Worm (Caenorhabditis elegans) whole organism, L2 larva: ENCODE measurements around the gene clc-28.

Source experiments
- C34F6.9 ChIP-seq: fragments of 150-350 bp; optimal IDR thresholded peaks from 2 replicates; lab custom pipeline; 2014; ENCODE audit warnings: missing biosample characterization, missing genetic modification characterization
- F13H6.1 ChIP-seq: sonication (generic microtip); optimal IDR thresholded peaks from 2 replicates; lab custom pipeline; 2016; ENCODE audit warnings: missing genetic modification characterization, missing compliant biosample characterization
- alr-1 ChIP-seq: fragments of 150-350 bp; optimal IDR thresholded peaks from 2 replicates; lab custom pipeline; 2014; ENCODE audit warnings: missing biosample characterization, missing genetic modification characterization
- aly-2 ChIP-seq: fragments of 150-350 bp; optimal IDR thresholded peaks from 2 replicates; lab custom pipeline; 2014; ENCODE audit warnings: missing biosample characterization, missing genetic modification characterization
- blmp-1 ChIP-seq: sonication (generic microtip); optimal IDR thresholded peaks from 2 replicates; lab custom pipeline; 2017; ENCODE audit warnings: missing genetic modification characterization, mild to moderate bottlenecking, missing compliant biosample characterization, antibody characterized with exemption, moderate library complexity; ENCODE audit not compliant: insufficient read depth
- ceh-16 ChIP-seq: fragments of 150-350 bp; optimal IDR thresholded peaks from 2 replicates; lab custom pipeline; 2014; ENCODE audit warnings: missing biosample characterization, missing genetic modification characterization
- ceh-82 ChIP-seq: fragments of 150-350 bp; optimal IDR thresholded peaks from 2 replicates; lab custom pipeline; 2014; ENCODE audit warnings: missing biosample characterization, missing genetic modification characterization
- crh-2 ChIP-seq: sonication (generic microtip); optimal IDR thresholded peaks from 2 replicates; lab custom pipeline; 2017; ENCODE audit warnings: missing biosample characterization, missing genetic modification characterization
- dmd-4 ChIP-seq: sonication (generic microtip); optimal IDR thresholded peaks from 2 replicates; lab custom pipeline; 2017; ENCODE audit warnings: missing biosample characterization, missing genetic modification characterization
- egl-27 ChIP-seq: sonication (generic microtip); optimal IDR thresholded peaks from 3 replicates; lab custom pipeline; 2017; ENCODE audit warnings: missing biosample characterization, missing genetic modification reagents, missing genetic modification characterization
- elt-1 ChIP-seq: fragments of 150-350 bp; optimal IDR thresholded peaks from 2 replicates; lab custom pipeline; 2014; ENCODE audit warnings: missing biosample characterization, missing genetic modification characterization
- fos-1 ChIP-seq: fragments of 150-350 bp; optimal IDR thresholded peaks from 2 replicates; lab custom pipeline; 2014; ENCODE audit warnings: missing biosample characterization, missing genetic modification characterization
- gmeb-1 ChIP-seq: fragments of 150-350 bp; optimal IDR thresholded peaks from 2 replicates; lab custom pipeline; 2014; ENCODE audit warnings: missing biosample characterization, missing genetic modification characterization
- lin-11 ChIP-seq: fragments of 150-350 bp; sonication (generic microtip); optimal IDR thresholded peaks from 2 replicates; lab custom pipeline; 2014; ENCODE audit warnings: missing biosample characterization, missing genetic modification characterization, inconsistent platforms, mixed read lengths
- lin-13 ChIP-seq: fragments of 150-350 bp; optimal IDR thresholded peaks from 2 replicates; lab custom pipeline; 2014; ENCODE audit warnings: missing biosample characterization, missing genetic modification reagents, missing genetic modification characterization
- lin-39 ChIP-seq: fragments of 150-350 bp; optimal IDR thresholded peaks from 2 replicates; lab custom pipeline; 2014; ENCODE audit warnings: missing biosample characterization, missing genetic modification reagents, missing genetic modification characterization
- lsy-2 ChIP-seq, 2 experiments: fragments of 150-350 bp in 1 of 2; sonication (generic microtip) in 1 of 2; optimal IDR thresholded peaks; 2 replicates each; lab custom pipeline; 2014 to 2017; ENCODE audit warnings: missing biosample characterization in 2 of 2, missing genetic modification characterization in 2 of 2
- mab-5 ChIP-seq: fragments of 150-350 bp; optimal IDR thresholded peaks from 2 replicates; lab custom pipeline; 2014; ENCODE audit warnings: missing biosample characterization, missing genetic modification characterization
- mbf-1 ChIP-seq: sonication (generic microtip); optimal IDR thresholded peaks from 2 replicates; lab custom pipeline; 2017; ENCODE audit warnings: missing biosample characterization, missing genetic modification characterization
- mdl-1 ChIP-seq, 2 experiments: fragments of 150-350 bp in 1 of 2; sonication (generic microtip) in 1 of 2; optimal IDR thresholded peaks; 2 replicates each; lab custom pipeline; 2017; ENCODE audit warnings: missing biosample characterization in 2 of 2, missing genetic modification characterization in 2 of 2
- nhr-10 ChIP-seq: sonication (generic microtip); optimal IDR thresholded peaks from 2 replicates; lab custom pipeline; 2017; ENCODE audit warnings: missing biosample characterization, missing genetic modification characterization
- nhr-129 ChIP-seq: fragments of 150-350 bp; optimal IDR thresholded peaks from 2 replicates; lab custom pipeline; 2014; ENCODE audit warnings: missing biosample characterization, missing genetic modification characterization
- nhr-21 ChIP-seq: fragments of 150-350 bp; optimal IDR thresholded peaks from 2 replicates; lab custom pipeline; 2014; ENCODE audit warnings: missing biosample characterization, missing genetic modification characterization
- nhr-23 ChIP-seq: fragments of 150-350 bp; optimal IDR thresholded peaks from 2 replicates; lab custom pipeline; 2014; ENCODE audit warnings: missing biosample characterization, missing genetic modification reagents, missing genetic modification characterization
- nhr-237 ChIP-seq: fragments of 150-350 bp; optimal IDR thresholded peaks from 2 replicates; lab custom pipeline; 2014; ENCODE audit warnings: missing biosample characterization, missing genetic modification characterization
- nhr-25 ChIP-seq: fragments of 150-350 bp; sonication (generic microtip); optimal IDR thresholded peaks from 3 replicates; lab custom pipeline; 2014; ENCODE audit warnings: missing biosample characterization, missing genetic modification characterization
- nhr-6 ChIP-seq: fragments of 150-350 bp; optimal IDR thresholded peaks from 2 replicates; lab custom pipeline; 2014; ENCODE audit warnings: missing biosample characterization, missing genetic modification characterization
- peb-1 ChIP-seq: fragments of 150-350 bp; optimal IDR thresholded peaks from 2 replicates; lab custom pipeline; 2014; ENCODE audit warnings: missing biosample characterization, missing genetic modification characterization
- sem-4 ChIP-seq: fragments of 150-350 bp; optimal IDR thresholded peaks from 2 replicates; lab custom pipeline; 2014; ENCODE audit warnings: missing biosample characterization, missing genetic modification reagents, missing genetic modification characterization
- skn-1 ChIP-seq: sonication (generic microtip); optimal IDR thresholded peaks from 2 replicates; lab custom pipeline; 2017; ENCODE audit warnings: missing biosample characterization, missing genetic modification characterization
- sma-3 ChIP-seq: sonication (generic microtip); optimal IDR thresholded peaks from 2 replicates; lab custom pipeline; 2016; ENCODE audit warnings: missing genetic modification reagents, missing genetic modification characterization, missing compliant biosample characterization
- sma-9 ChIP-seq, 2 experiments: fragments of 150-350 bp in 1 of 2; sonication (generic microtip) in 1 of 2; optimal IDR thresholded peaks; 2 replicates each; lab custom pipeline; 2014 to 2016; ENCODE audit warnings: missing genetic modification characterization in 2 of 2, mild to moderate bottlenecking in 1 of 2, missing biosample characterization in 1 of 2, missing compliant biosample characterization in 1 of 2, missing genetic modification reagents in 1 of 2, moderate library complexity in 1 of 2
- snpc-4 ChIP-seq: fragments of 150-350 bp; optimal IDR thresholded peaks from 2 replicates; lab custom pipeline; 2014; ENCODE audit warnings: missing biosample characterization, missing genetic modification characterization
- unc-55 ChIP-seq: fragments of 150-350 bp; sonication (generic microtip); optimal IDR thresholded peaks from 3 replicates; lab custom pipeline; 2014; ENCODE audit warnings: missing biosample characterization, missing genetic modification reagents, missing genetic modification characterization
- unc-62 ChIP-seq: fragments of 150-350 bp; optimal IDR thresholded peaks from 2 replicates; lab custom pipeline; 2014; ENCODE audit warnings: missing biosample characterization, missing genetic modification reagents, missing genetic modification characterization
- zag-1 ChIP-seq: fragments of 150-350 bp; optimal IDR thresholded peaks from 2 replicates; lab custom pipeline; 2014; ENCODE audit warnings: missing biosample characterization, missing genetic modification characterization
- ztf-1 ChIP-seq: fragments of 200-800 bp; sonication (Bioruptor generic); conservative IDR thresholded peaks from 2 replicates; pipeline ENCODE4 v1.3.6; 2022; ENCODE audit warnings: missing genetic modification characterization, missing compliant biosample characterization
- ztf-4 ChIP-seq: fragments of 150-350 bp; optimal IDR thresholded peaks from 2 replicates; lab custom pipeline; 2014; ENCODE audit warnings: missing biosample characterization, missing genetic modification characterization

Gene clc-28

DNA sequence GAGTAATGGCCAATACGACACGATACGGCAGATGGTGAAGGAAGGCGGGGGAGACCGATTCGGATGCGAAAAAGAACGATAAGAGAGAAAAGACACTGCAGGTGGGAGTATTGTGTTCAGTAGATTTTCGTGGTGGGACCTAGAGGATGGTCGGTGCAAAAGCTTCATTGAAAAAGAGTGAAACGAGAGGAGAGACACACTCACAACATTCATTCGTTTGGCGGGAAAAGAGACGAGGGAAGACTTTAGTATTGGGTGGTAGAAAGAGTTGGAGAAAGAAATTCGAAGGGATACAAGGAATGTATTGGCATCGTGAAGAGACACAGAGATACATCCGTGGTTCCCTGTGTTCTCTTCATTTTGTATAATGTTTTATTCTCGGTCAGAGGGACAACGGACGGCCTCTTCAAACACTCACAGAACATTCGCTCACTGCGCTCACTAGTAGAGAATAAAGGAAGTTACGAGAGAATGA is 17.2 kb upstream of the clc-28 start:
- TF ChIP-seq lin-11 (peak; percentile 28), mbf-1 (tag; lab: Kevin White, UChicago) (no peak), fos-1 (tag; lab: Kevin White, UChicago) (peak; percentile 62), sma-9 (GFP tag; optimal IDR thresholded peaks at IDR 0.05; lab: Kevin White, UChicago) (peak; percentile 75), sma-9 (tag; optimal IDR thresholded peaks at IDR 0.05; lab: Kevin White, UChicago) (no peak), nhr-10 (tag; lab: Kevin White, UChicago) (no peak), crh-2 (tag; lab: Kevin White, UChicago) (peak; percentile 91), ceh-16 (tag; lab: Kevin White, UChicago) (no peak), nhr-25 (peak; percentile 67), F13H6.1 (tag; lab: Kevin White, UChicago) (peak; percentile 85), mab-5 (tag; lab: Kevin White, UChicago) (peak; percentile 44), aly-2 (tag; lab: Kevin White, UChicago) (no peak), snpc-4 (tag; lab: Kevin White, UChicago) (peak; percentile 70), lin-13 (peak; percentile 71), nhr-237 (tag; lab: Kevin White, UChicago) (no peak), lin-39 (tag; lab: Kevin White, UChicago) (no peak), peb-1 (tag; lab: Kevin White, UChicago) (no peak), ceh-82 (tag; lab: Kevin White, UChicago) (no peak), alr-1 (tag; lab: Kevin White, UChicago) (no peak), dmd-4 (tag; lab: Kevin White, UChicago) (peak; percentile 25), egl-27 (tag; lab: Kevin White, UChicago) (no peak), C34F6.9 (peak; percentile 94), mdl-1 (tag; optimal IDR thresholded peaks at IDR 0.05; lab: Kevin White, UChicago) (peak in 1 of 2 experiments; percentile 57), nhr-6 (tag; lab: Kevin White, UChicago) (peak; percentile 85), sma-3 (GFP tag; lab: Kevin White, UChicago) (peak; percentile 66), ztf-4 (peak; percentile 75), blmp-1 (tag; lab: Kevin White, UChicago) (peak; percentile 48), ztf-1 (GFP tag; lab: Robert Waterston, UW) (no peak), lsy-2 (tag; optimal IDR thresholded peaks at IDR 0.05; lab: Kevin White, UChicago) (peak; percentile 70 to 91), skn-1 (tag; lab: Kevin White, UChicago) (peak; percentile 1), zag-1 (tag; lab: Kevin White, UChicago) (peak; percentile 51), sem-4 (tag; lab: Kevin White, UChicago) (peak; percentile 91), gmeb-1 (tag; lab: Kevin White, UChicago) (peak; percentile 31), nhr-129 (tag; lab: Kevin White, UChicago) (peak; percentile 92), nhr-21 (tag; lab: Kevin White, UChicago) (peak; percentile 56), unc-55 (GFP tag; lab: Kevin White, UChicago) (peak; percentile 91), nhr-23 (tag; lab: Kevin White, UChicago) (no peak)

DNA sequence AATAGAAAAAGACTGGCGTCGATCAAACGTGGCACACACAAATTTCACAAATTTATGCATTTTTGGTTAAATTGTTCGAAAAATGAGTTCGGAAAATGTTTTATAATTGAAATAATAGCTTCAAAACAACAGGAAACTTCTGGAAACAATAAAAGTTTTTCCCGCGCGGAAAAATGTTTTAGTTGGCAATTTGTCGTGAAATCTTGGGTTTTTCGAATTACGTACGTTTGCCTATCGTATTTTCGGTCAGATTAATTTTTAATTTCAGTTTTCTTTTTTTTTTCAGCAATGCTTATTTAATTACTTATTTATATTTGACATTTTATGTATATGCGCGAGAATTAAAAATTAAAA is 16.2 kb upstream of the clc-28 start:
- TF ChIP-seq ceh-16 (tag; lab: Kevin White, UChicago) (no peak), unc-62 (GFP tag; lab: Kevin White, UChicago) (no peak)
- TF ChIP-seq, all 48 proteins: peak for 0

DNA sequence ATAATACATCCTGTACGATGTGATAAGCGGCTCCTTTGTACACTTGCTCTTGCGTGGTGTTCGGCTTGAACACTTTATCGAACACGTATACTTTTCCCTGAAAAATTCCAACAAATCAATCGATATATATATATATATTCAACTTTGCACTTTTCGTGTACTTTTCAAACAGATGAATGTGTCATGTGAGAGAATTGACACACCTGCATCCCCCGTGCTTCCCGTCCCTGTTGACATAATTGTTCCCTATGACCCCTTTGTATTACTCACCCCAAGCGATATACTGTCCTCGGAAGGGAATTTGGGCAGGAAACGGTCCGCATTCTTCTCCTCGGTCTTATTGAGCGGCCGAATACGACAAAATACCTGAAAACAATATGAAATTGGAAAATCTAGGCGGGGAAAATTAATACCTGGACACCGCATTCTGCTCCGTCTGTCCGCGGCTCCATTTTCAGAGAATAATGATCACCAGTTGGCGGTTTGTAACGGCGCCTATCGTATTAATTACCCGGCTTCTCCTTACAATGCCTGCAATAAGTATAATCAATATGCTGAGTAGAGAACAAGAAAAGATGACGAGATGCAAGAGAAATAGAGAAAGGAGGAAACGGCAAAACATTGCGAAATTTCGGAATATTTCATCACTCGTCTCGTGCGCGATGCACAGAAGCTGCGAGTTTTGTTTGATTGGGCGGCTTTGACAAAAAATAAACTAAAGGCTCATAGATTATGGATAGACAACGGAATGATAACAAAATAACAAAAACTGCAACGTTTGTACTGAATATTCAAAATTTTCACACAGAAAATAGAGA is 15.6 kb upstream of the clc-28 start, which contains the start of gene unc-116:
unc-116 (minus strand) TSS at position 531 of the 818 bp plus-strand sequence.
- TF ChIP-seq C34F6.9 = peak; percentile 78
- TF ChIP-seq lin-39 (tag; lab: Kevin White, UChicago) = no peak
- TF ChIP-seq nhr-25 = peak; percentile 2
- peak; percentile 1 for TF ChIP-seq sem-4 (tag; lab: Kevin White, UChicago)
- peak; percentile 67 for TF ChIP-seq sma-9 (GFP tag; optimal IDR thresholded peaks at IDR 0.05; lab: Kevin White, UChicago)
- no peak for TF ChIP-seq sma-9 (tag; optimal IDR thresholded peaks at IDR 0.05; lab: Kevin White, UChicago)
- TF ChIP-seq snpc-4 (tag; lab: Kevin White, UChicago) = peak; percentile 27
- peak; percentile 51 for TF ChIP-seq lin-13
- peak; percentile 92 for TF ChIP-seq unc-55 (GFP tag; lab: Kevin White, UChicago)
- no peak for TF ChIP-seq aly-2 (tag; lab: Kevin White, UChicago)
- no peak for TF ChIP-seq fos-1 (tag; lab: Kevin White, UChicago)
- TF ChIP-seq elt-1 (tag; lab: Kevin White, UChicago) = no peak
- TF ChIP-seq blmp-1 (tag; lab: Kevin White, UChicago) = no peak
- peak; percentile 16 to 70 for TF ChIP-seq mdl-1 (tag; optimal IDR thresholded peaks at IDR 0.05; lab: Kevin White, UChicago)
- no peak for TF ChIP-seq ceh-16 (tag; lab: Kevin White, UChicago)
- TF ChIP-seq crh-2 (tag; lab: Kevin White, UChicago) = peak; percentile 51
- TF ChIP-seq nhr-23 (tag; lab: Kevin White, UChicago) = no peak
- peak; percentile 54 for TF ChIP-seq zag-1 (tag; lab: Kevin White, UChicago)
- TF ChIP-seq lsy-2 (tag; optimal IDR thresholded peaks at IDR 0.05; lab: Kevin White, UChicago) = peak; percentile 46 to 71
- peak; percentile 91 for TF ChIP-seq nhr-129 (tag; lab: Kevin White, UChicago)
- peak; percentile 55 for TF ChIP-seq ztf-4
- TF ChIP-seq, all 48 proteins: peak for 13
